Fruit fly (Drosophila melanogaster): ENCODE measurements around the gene C3G.

C3G gene

DNA sequence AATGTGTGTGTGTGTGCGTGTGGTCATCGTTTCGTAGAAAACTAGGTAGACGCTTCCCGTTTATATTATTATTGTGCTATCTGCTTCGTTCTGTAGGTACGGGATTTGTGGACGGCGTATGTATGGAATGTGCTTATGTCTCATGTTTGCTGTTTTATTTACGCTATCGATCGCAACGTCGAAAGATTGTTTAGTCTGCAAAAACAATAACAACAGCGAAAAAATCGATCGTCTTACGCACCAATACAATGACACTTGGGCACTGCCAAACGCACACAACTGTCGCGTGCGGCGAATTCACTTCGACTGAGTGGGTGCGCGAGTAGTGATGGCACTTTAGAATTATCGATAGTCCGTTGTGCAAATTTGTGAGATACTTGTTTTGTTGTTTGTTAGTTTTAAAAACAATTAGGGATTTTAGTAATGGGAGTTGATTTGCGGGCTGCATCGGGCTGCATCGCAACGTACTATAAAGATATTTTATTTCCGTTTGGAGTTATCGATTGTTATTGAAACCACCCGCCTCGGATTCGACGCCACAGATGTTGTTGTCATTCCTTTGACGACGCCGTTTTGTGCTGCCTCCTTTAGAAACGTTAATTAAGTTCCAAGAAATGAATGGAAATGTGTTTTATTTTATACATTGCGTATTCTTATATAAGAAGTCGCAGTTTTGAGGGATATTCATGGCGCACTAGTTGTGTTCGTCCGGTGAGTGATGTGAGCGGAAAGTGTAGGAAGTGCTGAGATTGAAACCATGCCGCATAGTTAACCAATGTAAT is 44.0 kb downstream of the C3G start (continued):
- TF ChIP-seq CG4617 (GFP tag; optimal IDR thresholded peaks at IDR 0.05; ENCODE audit: borderline replicate concordance): no peak
- no peak for TF ChIP-seq ken (GFP tag; IDR thresholded peaks at IDR 0.05)
- TF ChIP-seq CG3995 (GFP tag; optimal IDR thresholded peaks at IDR 0.05): peak; percentile 3
- peak; percentile 17; the same call in 1 of the 2 replicates for TF ChIP-seq CG9932 (GFP tag; IDR thresholded peaks at IDR 0.05)
- no peak for TF ChIP-seq pb (GFP tag; optimal IDR thresholded peaks at IDR 0.05)
- TF ChIP-seq CG2129 (GFP tag; IDR thresholded peaks at IDR 0.05; ENCODE audit: partially characterized antibody): peak; percentile 70
- peak; percentile 54 for TF ChIP-seq stwl (tag; optimal IDR thresholded peaks at IDR 0.05)
- peak; percentile 45 for TF ChIP-seq CG17829 (tag; optimal IDR thresholded peaks at IDR 0.05)
- TF ChIP-seq CG9797 (GFP tag; optimal IDR thresholded peaks at IDR 0.05): peak; percentile 46

- no peak for TF ChIP-seq HLH54F (GFP tag; optimal IDR thresholded peaks at IDR 0.05)
- peak; percentile 59 for TF ChIP-seq CG13624 (GFP tag; optimal IDR thresholded peaks at IDR 0.05)
- TF ChIP-seq CG9609 (GFP tag; optimal IDR thresholded peaks at IDR 0.05): no peak
- TF ChIP-seq CG11398 (GFP tag; optimal IDR thresholded peaks at IDR 0.05): no peak
- no peak for TF ChIP-seq bowl (GFP tag; IDR thresholded peaks at IDR 0.05)
- TF ChIP-seq knrl (GFP tag; IDR thresholded peaks at IDR 0.05; ENCODE audit: partially characterized antibody): peak; percentile 92
- no peak for TF ChIP-seq stc (GFP tag; IDR thresholded peaks at IDR 0.05)
- TF ChIP-seq CG2129 (GFP tag; IDR thresholded peaks at IDR 0.05; ENCODE audit: partially characterized antibody): peak; percentile 80
- peak; percentile 77 for TF ChIP-seq sens (GFP tag)
- TF ChIP-seq slbo (GFP tag; IDR thresholded peaks at IDR 0.05): no peak
- TF ChIP-seq CG16813 (GFP tag; IDR thresholded peaks at IDR 0.05; ENCODE audit: partially characterized antibody): peak; percentile 90
- no peak for TF ChIP-seq fd96Cb (tag; optimal IDR thresholded peaks at IDR 0.05)
- no peak for TF ChIP-seq kah (GFP tag; optimal IDR thresholded peaks at IDR 0.05)
- peak; percentile 37 for TF ChIP-seq Ets97D (GFP tag; optimal IDR thresholded peaks at IDR 0.05)
- TF ChIP-seq tna (GFP tag; IDR thresholded peaks at IDR 0.05; ENCODE audit: partially characterized antibody): peak; percentile 63
- TF ChIP-seq corto (GFP tag; optimal IDR thresholded peaks at IDR 0.05): no peak
- TF ChIP-seq CG17802 (tag; optimal IDR thresholded peaks at IDR 0.05): no peak
- TF ChIP-seq seq (GFP tag; IDR thresholded peaks at IDR 0.05): no peak
- TF ChIP-seq CTCF (GFP tag; optimal IDR thresholded peaks at IDR 0.05): no peak
- TF ChIP-seq CG7963 (GFP tag; IDR thresholded peaks at IDR 0.05; ENCODE audit: partially characterized antibody): peak; percentile 70
- TF ChIP-seq her (GFP tag; optimal IDR thresholded peaks at IDR 0.05): peak; percentile 62
- no peak for TF ChIP-seq Lim3 (GFP tag; IDR thresholded peaks at IDR 0.05)
- TF ChIP-seq MESR4 (GFP tag; optimal IDR thresholded peaks at IDR 0.05): peak; percentile 45
- no peak for TF ChIP-seq Poxn (GFP tag; IDR thresholded peaks at IDR 0.05)
- no peak for TF ChIP-seq CG11560 (tag; IDR thresholded peaks at IDR 0.05)
- TF ChIP-seq tgo (GFP tag; IDR thresholded peaks at IDR 0.05): no peak
- TF ChIP-seq Stat92E (GFP tag; optimal IDR thresholded peaks at IDR 0.05): no peak
- TF ChIP-seq Eip74EF (GFP tag; optimal IDR thresholded peaks at IDR 0.05): no peak
- no peak for TF ChIP-seq zen (tag; optimal IDR thresholded peaks at IDR 0.05)
- TF ChIP-seq CG34422 (GFP tag; IDR thresholded peaks at IDR 0.05): no peak
- no peak for TF ChIP-seq HmgD (GFP tag; optimal IDR thresholded peaks at IDR 0.05)
- peak; percentile 31 for TF ChIP-seq trem (tag; optimal IDR thresholded peaks at IDR 0.05)
- TF ChIP-seq mirr (GFP tag; optimal IDR thresholded peaks at IDR 0.05): peak; percentile 3
- no peak for TF ChIP-seq ash1 (GFP tag; optimal IDR thresholded peaks at IDR 0.05)
- TF ChIP-seq CG7928 (GFP tag; optimal IDR thresholded peaks at IDR 0.05): no peak
- TF ChIP-seq Atf3 (GFP tag; optimal IDR thresholded peaks at IDR 0.05): no peak
- peak; percentile 64; the same call in 2 of the 3 replicates for TF ChIP-seq row (GFP tag; IDR thresholded peaks at IDR 0.05)
- no peak for TF ChIP-seq ems (GFP tag; optimal IDR thresholded peaks at IDR 0.05)
- peak; percentile 61 for TF ChIP-seq stwl (tag; optimal IDR thresholded peaks at IDR 0.05)
- no peak for TF ChIP-seq hth (optimal IDR thresholded peaks at IDR 0.05)
- no peak for TF ChIP-seq Oaz (GFP tag; IDR thresholded peaks at IDR 0.05)
Measured at dm6 chrX:6756175-6756718, 47.1 kb downstream of the C3G start, which contains the start of gene sov. Gene sov, plus strand, starts transcription at chrX:6756322.

Measured in whole organism, embryonic.